Worm (Caenorhabditis elegans): ENCODE data around the gene ule-5.

ule-5 gene

ce11 chrX:11863307-11863706 lies 19.6 kb upstream of the ule-5 start, which contains the start of gene F54F7.10:
Gene F54F7.10, plus strand, starts transcription at chrX:11863607.
- no peak for TF ChIP-seq blmp-1 (tag; optimal IDR thresholded peaks at IDR 0.05)

ce11 chrX:11865083-11865482 lies 17.8 kb upstream of the ule-5 start, which contains the start of gene F54F7.6:
Gene F54F7.6, plus strand, starts transcription at chrX:11865383.
- TF ChIP-seq ztf-11 (tag; optimal IDR thresholded peaks at IDR 0.05) (no peak), lir-3 (tag; optimal IDR thresholded peaks at IDR 0.05; ENCODE audit: poor library complexity) (no peak), pax-3 (tag; optimal IDR thresholded peaks at IDR 0.05) (no peak), unc-130 (tag; optimal IDR thresholded peaks at IDR 0.05) (no peak), zag-1 (tag; optimal IDR thresholded peaks at IDR 0.05) (no peak), nhr-85 (tag) (no peak), aha-1 (tag; optimal IDR thresholded peaks at IDR 0.05) (no peak), ets-5 (GFP tag; IDR thresholded peaks at IDR 0.05) (no peak), rnt-1 (tag; optimal IDR thresholded peaks at IDR 0.05) (no peak), ama-1 (optimal IDR thresholded peaks at IDR 0.05) (no peak), dpl-1 (GFP tag; optimal IDR thresholded peaks at IDR 0.05) (no peak), C16A3.4 (tag; optimal IDR thresholded peaks at IDR 0.05) (no peak), ceh-88 (GFP tag; IDR thresholded peaks at IDR 0.05) (no peak), mdl-1 (tag; optimal IDR thresholded peaks at IDR 0.05) (no peak)

- no peak for TF ChIP-seq lin-14 (GFP tag; optimal IDR thresholded peaks at IDR 0.05)
- no peak for TF ChIP-seq sptf-1 (tag; optimal IDR thresholded peaks at IDR 0.05)
- no peak for TF ChIP-seq zip-4 (GFP tag; optimal IDR thresholded peaks at IDR 0.05)
- TF ChIP-seq snu-23 (GFP tag; optimal IDR thresholded peaks at IDR 0.05): no peak
- no peak for TF ChIP-seq grh-1 (GFP tag; IDR thresholded peaks at IDR 0.05)
These were observed 13.7 kb upstream of the ule-5 start, which contains the start of gene dot-1.2 for ce11 chrX:11869260-11869659. Gene dot-1.2, minus strand, starts transcription at chrX:11869360.

ce11 chrX:11870393-11870792 lies 12.5 kb upstream of the ule-5 start:
- TF ChIP-seq dsc-1 (tag; optimal IDR thresholded peaks at IDR 0.05) (peak; percentile 44), ceh-8 (GFP tag; optimal IDR thresholded peaks at IDR 0.05) (no peak), fkh-8 (tag; optimal IDR thresholded peaks at IDR 0.05) (peak; percentile 63)

- TF ChIP-seq efl-1 (optimal IDR thresholded peaks at IDR 0.05) (no peak), efl-1 (GFP tag; optimal IDR thresholded peaks at IDR 0.05 in 1 of 2) (peak in 1 of 2 experiments; percentile 63), hlh-4 (tag; optimal IDR thresholded peaks at IDR 0.05) (no peak), tlp-1 (tag; optimal IDR thresholded peaks at IDR 0.05) (no peak)
These were observed 10.7 kb upstream of the ule-5 start for ce11 chrX:11872210-11872609.

- no peak for TF ChIP-seq pag-3 (tag; optimal IDR thresholded peaks at IDR 0.05; ENCODE audit: borderline replicate concordance, insufficient read depth)
- TF ChIP-seq nhr-71 (tag; optimal IDR thresholded peaks at IDR 0.05): peak; percentile 53
- TF ChIP-seq ces-1 (GFP tag; optimal IDR thresholded peaks at IDR 0.05): no peak
- TF ChIP-seq hlh-4 (tag; optimal IDR thresholded peaks at IDR 0.05): peak; percentile 64
- TF ChIP-seq fkh-8 (tag; optimal IDR thresholded peaks at IDR 0.05): peak; percentile 25
- TF ChIP-seq tlp-1 (tag; optimal IDR thresholded peaks at IDR 0.05): no peak
- TF ChIP-seq pax-3 (tag; optimal IDR thresholded peaks at IDR 0.05): peak; percentile 25
- TF ChIP-seq zag-1 (tag; optimal IDR thresholded peaks at IDR 0.05): no peak
- no peak for TF ChIP-seq skn-1 (tag; optimal IDR thresholded peaks at IDR 0.05)
- no peak for TF ChIP-seq irx-1 (tag; optimal IDR thresholded peaks at IDR 0.05)
These were observed 7.7 kb upstream of the ule-5 start, which contains the start of gene Y62H9A.1 for ce11 chrX:11875260-11875659. Gene Y62H9A.1, plus strand, starts transcription at chrX:11875541.

Data from whole organism, L1 larva.